1 fruit fly cellular context compared by ENCODE assay signal in genomic region chr2L:2175090-2175830, dm6.
TF ChIP-seq lines count a peak whose summit lies in the region.

No protein-coding gene starts in this region.

TF ChIP-seq in whole organism, embryonic, 481 proteins besides CTCF, POLR2A, EP300 and RAD21 (continued from another document):
- TF ChIP-seq gsb (GFP tag; IDR thresholded peaks at IDR 0.05; lab: Robert Waterston, UW) (no peak), CG2199 (GFP tag; IDR thresholded peaks at IDR 0.05; lab: Robert Waterston, UW) (peak; percentile 74; the same call in 1 of the 3 replicates), CG13424 (tag; optimal IDR thresholded peaks at IDR 0.05; lab: Kevin White, UChicago) (no peak), p53 (GFP tag; optimal IDR thresholded peaks at IDR 0.05; lab: Kevin White, UChicago) (no peak), CG10543 (GFP tag; optimal IDR thresholded peaks at IDR 0.05; lab: Kevin White, UChicago) (no peak), rib (GFP tag; IDR thresholded peaks at IDR 0.05; lab: Robert Waterston, UW) (peak; percentile 33; the same call in 1 of the 2 replicates), Bgb (GFP tag; IDR thresholded peaks at IDR 0.05; lab: Robert Waterston, UW; ENCODE audit: partially characterized antibody) (no peak), CG8765 (GFP tag; IDR thresholded peaks at IDR 0.05; lab: Robert Waterston, UW) (no peak), CG7928 (GFP tag; optimal IDR thresholded peaks at IDR 0.05; lab: Kevin White, UChicago) (no peak), crol (GFP tag; IDR thresholded peaks at IDR 0.05; lab: Robert Waterston, UW) (peak; percentile 84), gfzf (GFP tag; optimal IDR thresholded peaks at IDR 0.05; lab: Kevin White, UChicago) (no peak), oc (tag; optimal IDR thresholded peaks at IDR 0.05; lab: Kevin White, UChicago) (peak; percentile 63), Sox100B (GFP tag; optimal IDR thresholded peaks at IDR 0.05; lab: Kevin White, UChicago) (no peak), CG3163 (GFP tag; optimal IDR thresholded peaks at IDR 0.05; lab: Kevin White, UChicago) (peak; percentile 85), Rfx (GFP tag; IDR thresholded peaks at IDR 0.05; lab: Robert Waterston, UW) (0 out of 2 replicates have a peak, but pooled peaks have one; percentile 4), Eip74EF (GFP tag; optimal IDR thresholded peaks at IDR 0.05; lab: Kevin White, UChicago) (peak in 1 of 2 experiments; percentile 94), knrl (GFP tag; IDR thresholded peaks at IDR 0.05; lab: Robert Waterston, UW; ENCODE audit: partially characterized antibody) (0 out of 3 replicates have a peak, but pooled peaks have one; percentile 11), mirr (GFP tag; optimal IDR thresholded peaks at IDR 0.05; lab: Kevin White, UChicago) (no peak), stwl (tag; optimal IDR thresholded peaks at IDR 0.05; lab: Kevin White, UChicago) (no peak), E2f2 (GFP tag; IDR thresholded peaks at IDR 0.05; lab: Robert Waterston, UW) (no peak), CG3726 (GFP tag; IDR thresholded peaks at IDR 0.05; lab: Robert Waterston, UW) (no peak), CG2875 (GFP tag; optimal IDR thresholded peaks at IDR 0.05; lab: Kevin White, UChicago) (no peak), CG9932 (GFP tag; IDR thresholded peaks at IDR 0.05; lab: Robert Waterston, UW) (no peak), CG18619 (GFP tag; optimal IDR thresholded peaks at IDR 0.05; lab: Kevin White, UChicago) (no peak), CG15011 (GFP tag; optimal IDR thresholded peaks at IDR 0.05; lab: Kevin White, UChicago) (no peak), YL-1 (GFP tag; optimal IDR thresholded peaks at IDR 0.05; lab: Kevin White, UChicago) (no peak), CG17361 (GFP tag; IDR thresholded peaks at IDR 0.05; lab: Robert Waterston, UW) (no peak), hbn (GFP tag; IDR thresholded peaks at IDR 0.05; lab: Robert Waterston, UW; ENCODE audit: partially characterized antibody) (no peak), row (GFP tag; IDR thresholded peaks at IDR 0.05; lab: Robert Waterston, UW) (0 out of 3 replicates have a peak, but pooled peaks have one; percentile 8), CG12155 (GFP tag; optimal IDR thresholded peaks at IDR 0.05; lab: Kevin White, UChicago) (no peak), pho (GFP tag; optimal IDR thresholded peaks at IDR 0.05; lab: Kevin White, UChicago) (no peak), h (optimal IDR thresholded peaks at IDR 0.05; lab: Kevin White, UChicago) (no peak), CG8944 (GFP tag; optimal IDR thresholded peaks at IDR 0.05; lab: Kevin White, UChicago) (no peak), pros (GFP tag; optimal IDR thresholded peaks at IDR 0.05; lab: Kevin White, UChicago) (peak; percentile 30), Scr (GFP tag; IDR thresholded peaks at IDR 0.05; lab: Robert Waterston, UW; ENCODE audit: partially characterized antibody) (0 out of 2 replicates have a peak, but pooled peaks have one; percentile 18), GATAe (GFP tag; conservative IDR thresholded peaks at IDR 0.05; lab: Robert Waterston, UW) (no peak), Deaf1 (tag; optimal IDR thresholded peaks at IDR 0.05; lab: Kevin White, UChicago) (no peak), CG12769 (tag; optimal IDR thresholded peaks at IDR 0.05; lab: Kevin White, UChicago) (peak; percentile 81), prd (optimal IDR thresholded peaks at IDR 0.05; lab: Kevin White, UChicago) (no peak), prd (GFP tag; IDR thresholded peaks at IDR 0.05; lab: Robert Waterston, UW) (no peak), Aef1 (GFP tag; IDR thresholded peaks at IDR 0.05; lab: Robert Waterston, UW) (peak; percentile 22; the same call in 1 of the 3 replicates), bsh (GFP tag; optimal IDR thresholded peaks at IDR 0.05; lab: Kevin White, UChicago) (no peak), CG4360 (GFP tag; IDR thresholded peaks at IDR 0.05; lab: Robert Waterston, UW) (peak; percentile 90), Dad (GFP tag; optimal IDR thresholded peaks at IDR 0.05; lab: Kevin White, UChicago) (no peak), sd (tag; optimal IDR thresholded peaks at IDR 0.05; lab: Kevin White, UChicago) (peak; percentile 86), pita (GFP tag; optimal IDR thresholded peaks at IDR 0.05; lab: Kevin White, UChicago) (no peak), insv (GFP tag; optimal IDR thresholded peaks at IDR 0.05; lab: Kevin White, UChicago) (no peak), sug (tag; optimal IDR thresholded peaks at IDR 0.05; lab: Kevin White, UChicago) (no peak), CG11504 (tag; optimal IDR thresholded peaks at IDR 0.05; lab: Kevin White, UChicago) (no peak), unc-4 (GFP tag; IDR thresholded peaks at IDR 0.05; lab: Robert Waterston, UW; ENCODE audit: partially characterized antibody) (no peak), zen (tag; optimal IDR thresholded peaks at IDR 0.05; lab: Kevin White, UChicago) (no peak), CG11695 (GFP tag; IDR thresholded peaks at IDR 0.05; lab: Robert Waterston, UW) (no peak), Taf1 (GFP tag; IDR thresholded peaks at IDR 0.05; lab: Robert Waterston, UW) (no peak), CG6272 (GFP tag; IDR thresholded peaks at IDR 0.05; lab: Robert Waterston, UW) (no peak), chn (GFP tag; optimal IDR thresholded peaks at IDR 0.05; lab: Kevin White, UChicago) (peak; percentile 21), Gug (GFP tag; IDR thresholded peaks at IDR 0.05; lab: Robert Waterston, UW) (no peak), CG17912 (GFP tag; optimal IDR thresholded peaks at IDR 0.05; lab: Kevin White, UChicago) (no peak), H2.0 (GFP tag; IDR thresholded peaks at IDR 0.05; lab: Robert Waterston, UW) (no peak), exex (tag; optimal IDR thresholded peaks at IDR 0.05; lab: Kevin White, UChicago) (no peak), CG31365 (tag; optimal IDR thresholded peaks at IDR 0.05; lab: Kevin White, UChicago) (no peak), chinmo (GFP tag; IDR thresholded peaks at IDR 0.05; lab: Robert Waterston, UW; ENCODE audit: partially characterized antibody) (peak; percentile 80; the same call in 3 of the 4 replicates), Myb (GFP tag; optimal IDR thresholded peaks at IDR 0.05; lab: Kevin White, UChicago) (no peak), Hr78 (GFP tag; optimal IDR thresholded peaks at IDR 0.05; lab: Kevin White, UChicago) (peak in 1 of 2 experiments; percentile 54), sens (GFP tag; lab: Kevin White, UChicago) (peak; percentile 83), CG9437 (GFP tag; optimal IDR thresholded peaks at IDR 0.05; lab: Kevin White, UChicago) (peak; percentile 74), Bdp1 (GFP tag; optimal IDR thresholded peaks at IDR 0.05; lab: Kevin White, UChicago) (no peak), CG10431 (GFP tag; optimal IDR thresholded peaks at IDR 0.05; lab: Kevin White, UChicago) (no peak), CG5245 (GFP tag; optimal IDR thresholded peaks at IDR 0.05; lab: Kevin White, UChicago) (no peak), grau (tag; optimal IDR thresholded peaks at IDR 0.05; lab: Kevin White, UChicago) (no peak), gcm2 (GFP tag; optimal IDR thresholded peaks at IDR 0.05; lab: Kevin White, UChicago) (no peak), CG8478 (optimal IDR thresholded peaks at IDR 0.05; lab: Kevin White, UChicago) (peak; percentile 78), CG14441 (GFP tag; IDR thresholded peaks at IDR 0.05; lab: Robert Waterston, UW) (no peak), CG6254 (GFP tag; optimal IDR thresholded peaks at IDR 0.05; lab: Kevin White, UChicago) (no peak), Pdp1 (GFP tag; optimal IDR thresholded peaks at IDR 0.05; lab: Kevin White, UChicago) (peak in 1 of 2 experiments; percentile 1), ewg (GFP tag; optimal IDR thresholded peaks at IDR 0.05; lab: Kevin White, UChicago) (no peak), CG42726 (GFP tag; IDR thresholded peaks at IDR 0.05; lab: Robert Waterston, UW; ENCODE audit: partially characterized antibody) (no peak), vvl (GFP tag; IDR thresholded peaks at IDR 0.05; lab: Robert Waterston, UW) (peak; percentile 58), CG12391 (tag; optimal IDR thresholded peaks at IDR 0.05; lab: Kevin White, UChicago) (no peak), CG15696 (tag; optimal IDR thresholded peaks at IDR 0.05; lab: Kevin White, UChicago) (no peak), CG17359 (tag; optimal IDR thresholded peaks at IDR 0.05; lab: Kevin White, UChicago) (no peak), ci (GFP tag; IDR thresholded peaks at IDR 0.05; lab: Robert Waterston, UW) (0 out of 3 replicates have a peak, but pooled peaks have one; percentile 32), aop (GFP tag; IDR thresholded peaks at IDR 0.05; lab: Robert Waterston, UW) (peak; percentile 92), cg (GFP tag; optimal IDR thresholded peaks at IDR 0.05; lab: Kevin White, UChicago) (peak; percentile 91), CG1233 (GFP tag; optimal IDR thresholded peaks at IDR 0.05; lab: Kevin White, UChicago) (no peak), CG11398 (GFP tag; optimal IDR thresholded peaks at IDR 0.05; lab: Kevin White, UChicago) (no peak), Mes4 (GFP tag; optimal IDR thresholded peaks at IDR 0.05; lab: Kevin White, UChicago) (no peak), CG17186 (GFP tag; optimal IDR thresholded peaks at IDR 0.05; lab: Kevin White, UChicago) (no peak), slbo (GFP tag; IDR thresholded peaks at IDR 0.05; lab: Robert Waterston, UW) (no peak), Oaz (GFP tag; IDR thresholded peaks at IDR 0.05; lab: Robert Waterston, UW) (no peak), CG17385 (GFP tag; optimal IDR thresholded peaks at IDR 0.05; lab: Kevin White, UChicago) (peak; percentile 71)
TF ChIP-seq in whole organism, embryonic: peak in this region for 38.
